Fruit fly (Drosophila melanogaster): Measurements from ENCODE around the gene Tnks.

The Tnks gene

dm6 chr3R:25618114-25618513, 43.0 kb downstream of the Tnks start, which contains the start of gene CG5071:
Gene CG5071, plus strand, starts transcription at chr3R:25618414.
- no peak for TF ChIP-seq noc (tag; optimal IDR thresholded peaks at IDR 0.05)

- no peak for TF ChIP-seq noc (tag; optimal IDR thresholded peaks at IDR 0.05)
These were observed 47.7 kb downstream of the Tnks start, which contains the start of gene CG5079 for dm6 chr3R:25613366-25613765. Gene CG5079, plus strand, starts transcription at chr3R:25613666.

- no peak for TF ChIP-seq noc (tag; optimal IDR thresholded peaks at IDR 0.05)
These were observed 52.1 kb downstream of the Tnks start, which contains the start of gene ymp for dm6 chr3R:25609027-25609426. Gene ymp, minus strand, starts transcription at chr3R:25609127.

All from whole organism, larva.